Worm (Caenorhabditis elegans): ENCODE data around the gene C03B1.14.

The C03B1.14 gene

ce11 chrX:6403122-6403521, 42.6 kb upstream of the C03B1.14 start, which contains the start of gene glt-4:
Gene glt-4, plus strand, starts transcription at chrX:6403422.
- TF ChIP-seq rpc-1 (optimal IDR thresholded peaks at IDR 0.05) (no peak), rpc-1 (tag; optimal IDR thresholded peaks at IDR 0.05) (no peak), lin-35 (GFP tag; optimal IDR thresholded peaks at IDR 0.05) (no peak), ztf-22 (GFP tag; optimal IDR thresholded peaks at IDR 0.05) (no peak), nhr-179 (tag; optimal IDR thresholded peaks at IDR 0.05) (no peak), egl-44 (GFP tag; IDR thresholded peaks at IDR 0.05) (no peak), ZK185.1 (tag; optimal IDR thresholded peaks at IDR 0.05; ENCODE audit: poor library complexity, severe bottlenecking) (no peak), F33H1.4 (GFP tag; IDR thresholded peaks at IDR 0.05) (no peak), ceh-79 (tag; optimal IDR thresholded peaks at IDR 0.05) (no peak), aptf-3 (GFP tag; IDR thresholded peaks at IDR 0.05) (no peak), aptf-2 (GFP tag; conservative IDR thresholded peaks at IDR 0.05) (no peak), C17E4.6 (GFP tag; IDR thresholded peaks at IDR 0.05) (no peak), ceh-40 (GFP tag; IDR thresholded peaks at IDR 0.05) (no peak), xnd-1 (tag; optimal IDR thresholded peaks at IDR 0.05) (no peak)

- no peak for TF ChIP-seq atf-7 (tag; optimal IDR thresholded peaks at IDR 0.05)
- no peak for TF ChIP-seq madf-8 (GFP tag; conservative IDR thresholded peaks at IDR 0.05)
- TF ChIP-seq lin-35 (GFP tag; optimal IDR thresholded peaks at IDR 0.05) = no peak
- no peak for TF ChIP-seq him-1 (tag; optimal IDR thresholded peaks at IDR 0.05)
- no peak for TF ChIP-seq ceh-79 (tag; optimal IDR thresholded peaks at IDR 0.05)
- no peak for TF ChIP-seq hlh-12 (tag; optimal IDR thresholded peaks at IDR 0.05)
- no peak for TF ChIP-seq ceh-40 (GFP tag; IDR thresholded peaks at IDR 0.05)
- TF ChIP-seq hrde-1 (tag; optimal IDR thresholded peaks at IDR 0.05; ENCODE audit: borderline replicate concordance) = no peak
- no peak for TF ChIP-seq ceh-91 (GFP tag; IDR thresholded peaks at IDR 0.05)
- TF ChIP-seq tbx-9 (tag; optimal IDR thresholded peaks at IDR 0.05; ENCODE audit: borderline replicate concordance) = no peak
- TF ChIP-seq ztf-6 (GFP tag; IDR thresholded peaks at IDR 0.05) = no peak
- no peak for TF ChIP-seq let-526 (GFP tag; IDR thresholded peaks at IDR 0.05)
- no peak for TF ChIP-seq D2030.7 (GFP tag; IDR thresholded peaks at IDR 0.05)
- no peak for TF ChIP-seq nhr-179 (tag; optimal IDR thresholded peaks at IDR 0.05)
- TF ChIP-seq die-1 (tag; optimal IDR thresholded peaks at IDR 0.05) = no peak
- TF ChIP-seq ekl-4 (GFP tag; IDR thresholded peaks at IDR 0.05) = no peak
These were observed 38.9 kb upstream of the C03B1.14 start for ce11 chrX:6399450-6399849.

- TF ChIP-seq ccch-3 (GFP tag; optimal IDR thresholded peaks at IDR 0.05) (no peak), ama-1 (optimal IDR thresholded peaks at IDR 0.05) (no peak), ama-1 (GFP tag; optimal IDR thresholded peaks at IDR 0.05) (no peak), lsl-1 (GFP tag; optimal IDR thresholded peaks at IDR 0.05) (no peak), Y53G8AR.9 (GFP tag; conservative IDR thresholded peaks at IDR 0.05) (no peak), die-1 (tag; optimal IDR thresholded peaks at IDR 0.05) (no peak), snpc-4 (GFP tag; optimal IDR thresholded peaks at IDR 0.05) (no peak), snpc-4 (tag; optimal IDR thresholded peaks at IDR 0.05) (no peak), Y79H2A.3 (GFP tag; conservative IDR thresholded peaks at IDR 0.05) (no peak), nfya-1 (tag; optimal IDR thresholded peaks at IDR 0.05; ENCODE audit: borderline replicate concordance, insufficient read depth) (no peak), zim-3 (tag; optimal IDR thresholded peaks at IDR 0.05) (no peak), chd-7 (tag; optimal IDR thresholded peaks at IDR 0.05) (no peak), hlh-26 (GFP tag; conservative IDR thresholded peaks at IDR 0.05) (no peak), efl-1 (GFP tag; optimal IDR thresholded peaks at IDR 0.05) (no peak), D2030.7 (GFP tag; IDR thresholded peaks at IDR 0.05) (no peak), ztf-25 (GFP tag; IDR thresholded peaks at IDR 0.05) (no peak), ztf-28 (GFP tag; IDR thresholded peaks at IDR 0.05) (no peak)
These were observed 30.9 kb upstream of the C03B1.14 start, which contains the start of gene igcm-2 for ce11 chrX:6391491-6391890. Gene igcm-2, minus strand, starts transcription at chrX:6391591.
